Worm (Caenorhabditis elegans): ENCODE results near the gene cpr-5.

The cpr-5 gene

DNA sequence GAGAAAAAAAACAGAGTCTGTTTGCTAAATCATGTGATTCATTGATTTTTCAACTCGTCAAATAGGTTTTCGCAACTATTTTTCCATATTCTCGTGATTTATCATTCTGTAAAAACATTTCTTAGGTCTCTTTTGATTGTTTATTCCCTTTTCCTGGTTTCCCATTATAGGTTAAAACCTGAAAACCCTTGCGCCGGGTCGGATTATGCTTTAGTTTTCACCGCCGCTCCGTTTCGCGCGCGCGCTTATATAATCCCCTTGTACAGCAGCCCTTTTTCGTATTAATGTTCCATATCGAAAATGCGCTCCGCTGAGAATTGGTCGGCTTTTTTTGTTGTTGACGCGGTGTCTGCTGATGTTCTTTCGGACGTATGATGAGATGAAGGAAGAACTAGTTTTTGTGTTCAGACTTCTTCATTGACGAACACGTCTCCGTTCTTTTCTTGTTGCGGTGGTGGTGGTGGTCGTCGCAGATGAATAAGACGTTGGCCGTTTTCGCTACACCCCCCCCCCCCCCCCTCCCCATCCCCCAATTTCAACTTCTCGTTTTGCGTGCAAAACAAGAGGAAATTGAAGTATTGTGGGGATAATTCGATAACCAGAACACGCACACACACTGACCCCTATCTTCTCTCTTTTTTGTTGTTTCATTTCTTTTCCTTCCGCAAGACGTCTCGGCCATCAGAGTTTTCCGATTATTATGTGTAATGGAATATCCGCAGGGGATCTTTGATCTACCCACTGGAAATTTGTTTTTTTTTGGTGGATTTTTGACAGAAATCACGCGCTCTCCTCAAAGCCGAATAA, 20.8 kb upstream of the cpr-5 start:
- TF ChIP-seq mel-28 (tag; optimal IDR thresholded peaks at IDR 0.05; ENCODE audit: borderline replicate concordance): no peak
- TF ChIP-seq let-526 (GFP tag; IDR thresholded peaks at IDR 0.05): no peak
- TF ChIP-seq hsf-1 (GFP tag; IDR thresholded peaks at IDR 0.05): peak; percentile 43; the same call in 1 of the 2 replicates
- no peak for TF ChIP-seq cebp-1 (GFP tag; IDR thresholded peaks at IDR 0.05)
- TF ChIP-seq cebp-1 (tag; optimal IDR thresholded peaks at IDR 0.05): peak; percentile 8
- TF ChIP-seq ceh-58 (GFP tag; IDR thresholded peaks at IDR 0.05): no peak
- TF ChIP-seq lin-35 (GFP tag; optimal IDR thresholded peaks at IDR 0.05): peak in 1 of 3 experiments; percentile 28
- peak; percentile 40; the same call in 1 of the 2 replicates for TF ChIP-seq egrh-3 (GFP tag; IDR thresholded peaks at IDR 0.05)
- peak; percentile 14 for TF ChIP-seq nhr-27 (tag; optimal IDR thresholded peaks at IDR 0.05)
- peak; percentile 5 for TF ChIP-seq lin-54 (GFP tag; optimal IDR thresholded peaks at IDR 0.05)
- peak; percentile 30 for TF ChIP-seq ztf-26 (tag; optimal IDR thresholded peaks at IDR 0.05)
- peak; percentile 10 for TF ChIP-seq repo-1 (tag; optimal IDR thresholded peaks at IDR 0.05)
- TF ChIP-seq efl-1 (GFP tag; optimal IDR thresholded peaks at IDR 0.05): no peak
- peak; percentile 42; the same call in 1 of the 2 replicates for TF ChIP-seq zfh-2 (GFP tag; conservative IDR thresholded peaks at IDR 0.05)
- peak; percentile 44 for TF ChIP-seq ceh-27 (GFP tag; optimal IDR thresholded peaks at IDR 0.05)

DNA sequence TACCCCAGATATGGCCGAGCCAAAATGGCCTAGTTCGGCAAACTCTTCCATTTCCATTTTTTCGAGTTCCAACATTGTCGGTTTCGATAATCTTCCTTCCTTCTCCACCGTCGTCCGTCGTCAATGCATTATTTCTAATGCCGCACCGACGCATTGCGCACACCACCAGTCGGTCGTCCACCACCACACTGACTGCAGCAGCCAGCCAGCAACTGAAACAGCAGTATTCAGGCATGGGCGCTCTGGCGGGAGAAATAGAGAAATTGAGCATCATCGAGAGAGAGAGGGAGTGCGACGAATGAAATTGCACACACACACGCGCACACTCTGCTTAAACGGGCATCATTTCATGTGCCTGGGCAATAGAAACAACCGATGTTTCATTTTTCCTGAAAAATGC, 20.1 kb upstream of the cpr-5 start:
- TF ChIP-seq madf-10 (tag; optimal IDR thresholded peaks at IDR 0.05) (peak; percentile 32), nhr-90 (tag; optimal IDR thresholded peaks at IDR 0.05) (peak; percentile 27), egl-18 (GFP tag; IDR thresholded peaks at IDR 0.05) (no peak), snpc-4 (GFP tag; optimal IDR thresholded peaks at IDR 0.05) (no peak), snpc-4 (tag; optimal IDR thresholded peaks at IDR 0.05) (peak in 2 of 4 experiments; percentile 20 to 32), ceh-27 (GFP tag; optimal IDR thresholded peaks at IDR 0.05) (peak; percentile 74), mes-4 (tag; optimal IDR thresholded peaks at IDR 0.05) (no peak), F39B2.1 (GFP tag; IDR thresholded peaks at IDR 0.05) (no peak), lin-54 (GFP tag; optimal IDR thresholded peaks at IDR 0.05) (peak; percentile 5), zfh-2 (GFP tag; conservative IDR thresholded peaks at IDR 0.05) (peak; percentile 90), ekl-4 (GFP tag; IDR thresholded peaks at IDR 0.05) (peak; percentile 32), gei-17 (GFP tag; optimal IDR thresholded peaks at IDR 0.05) (peak; percentile 18), ets-4 (GFP tag; optimal IDR thresholded peaks at IDR 0.05) (peak; percentile 46), chd-7 (tag; optimal IDR thresholded peaks at IDR 0.05) (peak; percentile 67), Y53F4B.3 (GFP tag; IDR thresholded peaks at IDR 0.05) (no peak), madf-8 (GFP tag; conservative IDR thresholded peaks at IDR 0.05) (no peak), somi-1 (GFP tag; optimal IDR thresholded peaks at IDR 0.05) (peak; percentile 21), mxl-1 (tag; optimal IDR thresholded peaks at IDR 0.05) (no peak), lin-40 (tag; optimal IDR thresholded peaks at IDR 0.05) (peak; percentile 36), ccch-3 (GFP tag; optimal IDR thresholded peaks at IDR 0.05) (peak; percentile 19), ztf-6 (GFP tag; IDR thresholded peaks at IDR 0.05) (0 out of 2 replicates have a peak, but pooled peaks have one; percentile 37), nfyb-1 (GFP tag; IDR thresholded peaks at IDR 0.05) (peak; percentile 63), ztf-18 (tag; optimal IDR thresholded peaks at IDR 0.05) (peak; percentile 46), K12H6.12 (tag; optimal IDR thresholded peaks at IDR 0.05) (peak; percentile 58), die-1 (tag; optimal IDR thresholded peaks at IDR 0.05) (peak; percentile 18), mcd-1 (GFP tag; IDR thresholded peaks at IDR 0.05) (peak; percentile 39; the same call in 1 of the 2 replicates), ceh-91 (GFP tag; IDR thresholded peaks at IDR 0.05) (no peak), F57A8.1 (GFP tag; optimal IDR thresholded peaks at IDR 0.05) (peak; percentile 24), cebp-1 (GFP tag; IDR thresholded peaks at IDR 0.05) (peak; percentile 57; the same call in 1 of the 2 replicates), cebp-1 (tag; optimal IDR thresholded peaks at IDR 0.05) (peak; percentile 66), Y53G8AR.9 (GFP tag; conservative IDR thresholded peaks at IDR 0.05) (0 out of 2 replicates have a peak, but pooled peaks have one; percentile 11), ztf-25 (GFP tag; IDR thresholded peaks at IDR 0.05) (0 out of 2 replicates have a peak, but pooled peaks have one; percentile 48), rec-8 (tag; optimal IDR thresholded peaks at IDR 0.05) (peak in 1 of 2 experiments; percentile 16), egrh-3 (GFP tag; IDR thresholded peaks at IDR 0.05) (0 out of 2 replicates have a peak, but pooled peaks have one; percentile 25), let-526 (GFP tag; IDR thresholded peaks at IDR 0.05) (0 out of 2 replicates have a peak, but pooled peaks have one; percentile 26), hmg-1.2 (GFP tag; IDR thresholded peaks at IDR 0.05) (peak; percentile 27; the same call in 1 of the 2 replicates), mel-28 (tag; optimal IDR thresholded peaks at IDR 0.05; ENCODE audit: borderline replicate concordance) (no peak)
